Fruit fly (Drosophila melanogaster): ENCODE results near the gene GstD3.

GstD3 gene

dm6 chr3R:12369793-12370642 lies 2.9 kb upstream of the GstD3 start (continued):
- no peak for TF ChIP-seq so (GFP tag; IDR thresholded peaks at IDR 0.05)
- TF ChIP-seq D19A (tag; optimal IDR thresholded peaks at IDR 0.05): no peak
- TF ChIP-seq CG16863 (GFP tag; optimal IDR thresholded peaks at IDR 0.05): no peak
- TF ChIP-seq gcm (GFP tag; optimal IDR thresholded peaks at IDR 0.05): no peak
- TF ChIP-seq Ptx1 (GFP tag; IDR thresholded peaks at IDR 0.05): 0 out of 2 replicates have a peak, but pooled peaks have one; percentile 1
- no peak; the same call in 1 of the 2 replicates for TF ChIP-seq slbo (GFP tag; IDR thresholded peaks at IDR 0.05)
- no peak for TF ChIP-seq Oli (tag; optimal IDR thresholded peaks at IDR 0.05)
- TF ChIP-seq otp (GFP tag; IDR thresholded peaks at IDR 0.05): no peak
- TF ChIP-seq bsh (GFP tag; optimal IDR thresholded peaks at IDR 0.05): no peak
- no peak for TF ChIP-seq gcm2 (GFP tag; optimal IDR thresholded peaks at IDR 0.05)
- peak; percentile 62 for TF ChIP-seq MTF-1 (GFP tag; optimal IDR thresholded peaks at IDR 0.05; ENCODE audit: borderline replicate concordance)
- TF ChIP-seq CG10321 (GFP tag; IDR thresholded peaks at IDR 0.05): no peak
- no peak for TF ChIP-seq NC2α (GFP tag; optimal IDR thresholded peaks at IDR 0.05)
- no peak for TF ChIP-seq lab (GFP tag; optimal IDR thresholded peaks at IDR 0.05)
- TF ChIP-seq CG16813 (GFP tag; IDR thresholded peaks at IDR 0.05; ENCODE audit: partially characterized antibody): no peak
- TF ChIP-seq zen (tag; optimal IDR thresholded peaks at IDR 0.05): peak; percentile 30
- TF ChIP-seq nerfin-2 (GFP tag; IDR thresholded peaks at IDR 0.05; ENCODE audit: partially characterized antibody): no peak
- no peak for TF ChIP-seq Six4 (GFP tag; optimal IDR thresholded peaks at IDR 0.05)
- no peak for TF ChIP-seq gsb (GFP tag; IDR thresholded peaks at IDR 0.05)
- no peak for TF ChIP-seq CG2120 (GFP tag; optimal IDR thresholded peaks at IDR 0.05)
- TF ChIP-seq CG9797 (GFP tag; optimal IDR thresholded peaks at IDR 0.05): no peak
- no peak for TF ChIP-seq GATAe (GFP tag; conservative IDR thresholded peaks at IDR 0.05)
- TF ChIP-seq danr (GFP tag; IDR thresholded peaks at IDR 0.05): no peak
- TF ChIP-seq salm (tag; optimal IDR thresholded peaks at IDR 0.05): no peak
- TF ChIP-seq CG11085 (GFP tag; IDR thresholded peaks at IDR 0.05): no peak
- no peak for TF ChIP-seq CG10543 (GFP tag; optimal IDR thresholded peaks at IDR 0.05)
- TF ChIP-seq mirr (GFP tag; optimal IDR thresholded peaks at IDR 0.05): no peak
- no peak for TF ChIP-seq ash1 (GFP tag; optimal IDR thresholded peaks at IDR 0.05)
- no peak for TF ChIP-seq pros (GFP tag; optimal IDR thresholded peaks at IDR 0.05)
- TF ChIP-seq bab2 (GFP tag; optimal IDR thresholded peaks at IDR 0.05): no peak
- TF ChIP-seq CG33213 (GFP tag; optimal IDR thresholded peaks at IDR 0.05): peak; percentile 18
- peak; percentile 23 for TF ChIP-seq stwl (tag; optimal IDR thresholded peaks at IDR 0.05)
- no peak for TF ChIP-seq CG9817 (tag; optimal IDR thresholded peaks at IDR 0.05)
- no peak for TF ChIP-seq CG2889 (GFP tag; IDR thresholded peaks at IDR 0.05)
- TF ChIP-seq CG14710 (tag; optimal IDR thresholded peaks at IDR 0.05): no peak
- no peak for TF ChIP-seq ara (GFP tag; IDR thresholded peaks at IDR 0.05)
- no peak for TF ChIP-seq C15 (GFP tag; IDR thresholded peaks at IDR 0.05)
- TF ChIP-seq kay (GFP tag; optimal IDR thresholded peaks at IDR 0.05): no peak
- peak; percentile 0 for TF ChIP-seq nau (GFP tag; optimal IDR thresholded peaks at IDR 0.05)
- TF ChIP-seq CG9727 (GFP tag; optimal IDR thresholded peaks at IDR 0.05): no peak
- no peak for TF ChIP-seq Lim3 (GFP tag; IDR thresholded peaks at IDR 0.05)
- TF ChIP-seq CG7271 (tag; optimal IDR thresholded peaks at IDR 0.05): no peak
- TF ChIP-seq sug (tag; optimal IDR thresholded peaks at IDR 0.05): peak; percentile 97
- peak; percentile 4 for TF ChIP-seq az2 (GFP tag; optimal IDR thresholded peaks at IDR 0.05)
- peak; percentile 47 for TF ChIP-seq CG6813 (GFP tag; optimal IDR thresholded peaks at IDR 0.05)
- TF ChIP-seq psq (GFP tag; optimal IDR thresholded peaks at IDR 0.05): no peak
- no peak for TF ChIP-seq CG11398 (GFP tag; optimal IDR thresholded peaks at IDR 0.05)
- TF ChIP-seq CG4360 (GFP tag; IDR thresholded peaks at IDR 0.05): no peak
- TF ChIP-seq CG15696 (tag; optimal IDR thresholded peaks at IDR 0.05): peak; percentile 67
